Worm (Caenorhabditis elegans) whole organism, L4 larva: ENCODE data around the gene E02H4.4.

Experiments used
- F10B5.3 ChIP-seq: sonication (generic microtip); optimal IDR thresholded peaks from 2 replicates; lab custom pipeline; 2016; ENCODE audit warnings: mild to moderate bottlenecking, missing genetic modification characterization, missing compliant biosample characterization
- F37D6.2 ChIP-seq: sonication (generic microtip); optimal IDR thresholded peaks from 2 replicates; lab custom pipeline; 2016; ENCODE audit warnings: mild to moderate bottlenecking, missing genetic modification characterization, missing compliant biosample characterization
- Y105C5A.15 ChIP-seq: fragments of 200-800 bp; sonication (Bioruptor generic); IDR thresholded peaks from 2 replicates; pipeline ENCODE4 v1.3.6; 2022; ENCODE audit warnings: missing genetic modification characterization, missing compliant biosample characterization
- Y48G9A.11 ChIP-seq: fragments of 200-800 bp; sonication (Bioruptor generic); IDR thresholded peaks from 2 replicates; pipeline ENCODE4 v1.3.6; 2022; ENCODE audit warnings: missing genetic modification reagents, missing genetic modification characterization, missing compliant biosample characterization
- Y5F2A.4 ChIP-seq: fragments of 200-800 bp; sonication (Bioruptor generic); optimal IDR thresholded peaks from 2 replicates; lab custom pipeline; 2018; ENCODE audit warnings: mild to moderate bottlenecking, missing genetic modification characterization, missing compliant biosample characterization
- ZK337.2 ChIP-seq: fragments of 200-800 bp; sonication (Bioruptor generic); IDR thresholded peaks from 2 replicates; pipeline ENCODE4 v1.3.6; 2022; ENCODE audit warnings: missing genetic modification reagents, missing genetic modification characterization, missing compliant biosample characterization
- aha-1 ChIP-seq: fragments of 150-350 bp; peaks from one replicate; lab custom pipeline; 2014; ENCODE audit warnings: missing biosample characterization, missing genetic modification characterization
- ceh-28 ChIP-seq: fragments of 150-350 bp; optimal IDR thresholded peaks from 2 replicates; lab custom pipeline; 2014; ENCODE audit warnings: missing biosample characterization, missing genetic modification reagents, missing genetic modification characterization
- ceh-82 ChIP-seq: sonication (generic microtip); optimal IDR thresholded peaks from 2 replicates; lab custom pipeline; 2017; ENCODE audit warnings: missing biosample characterization, missing genetic modification characterization
- daf-16 ChIP-seq, 3 experiments: sonication (generic microtip); optimal IDR thresholded peaks; 2 replicates each; lab custom pipeline; 2016 to 2017; ENCODE audit warnings: missing genetic modification characterization in 3 of 3, missing genetic modification reagents in 3 of 3, mild to moderate bottlenecking in 2 of 3, missing compliant biosample characterization in 2 of 3, missing biosample characterization in 1 of 3, moderate library complexity in 1 of 3
- duxl-1 ChIP-seq: sonication (generic microtip); optimal IDR thresholded peaks from 2 replicates; lab custom pipeline; 2016; ENCODE audit warnings: mild to moderate bottlenecking, missing genetic modification characterization, moderate library complexity, missing compliant biosample characterization; ENCODE audit not compliant: poor library complexity
- egl-43 ChIP-seq: fragments of 200-800 bp; sonication (Bioruptor generic); IDR thresholded peaks from 2 replicates; pipeline ENCODE4 v1.3.6; 2022; ENCODE audit warnings: missing genetic modification reagents, missing genetic modification characterization, missing compliant biosample characterization
- fkh-10 ChIP-seq: fragments of 150-350 bp; optimal IDR thresholded peaks from 2 replicates; lab custom pipeline; 2014; ENCODE audit warnings: missing biosample characterization, missing genetic modification reagents, missing genetic modification characterization
- hlh-11 ChIP-seq: fragments of 200-800 bp; sonication (Bioruptor generic); optimal IDR thresholded peaks from 2 replicates; lab custom pipeline; 2018; ENCODE audit warnings: mild to moderate bottlenecking, missing genetic modification characterization, missing compliant biosample characterization
- hlh-30 ChIP-seq: sonication (generic microtip); optimal IDR thresholded peaks from 2 replicates; lab custom pipeline; 2017; ENCODE audit warnings: antibody characterized with exemption, mild to moderate bottlenecking, missing genetic modification characterization, missing compliant biosample characterization; ENCODE audit not compliant: insufficient read depth
- hmg-1.1 ChIP-seq: fragments of 200-800 bp; sonication (Bioruptor generic); IDR thresholded peaks from 2 replicates; pipeline ENCODE4 v1.3.6; 2022; ENCODE audit warnings: missing genetic modification reagents, missing genetic modification characterization, missing compliant biosample characterization
- lim-7 ChIP-seq: fragments of 200-800 bp; sonication (Bioruptor generic); IDR thresholded peaks from 2 replicates; pipeline ENCODE4 v1.3.6; 2022; ENCODE audit warnings: missing genetic modification characterization, missing compliant biosample characterization
- lin-1 ChIP-seq: fragments of 200-800 bp; sonication (Bioruptor generic); IDR thresholded peaks from 2 replicates; pipeline ENCODE4 v1.3.6; 2022; ENCODE audit warnings: missing genetic modification reagents, missing genetic modification characterization, missing compliant biosample characterization
- lir-3 ChIP-seq: sonication (generic microtip); optimal IDR thresholded peaks from 2 replicates; lab custom pipeline; 2016; ENCODE audit warnings: mild to moderate bottlenecking, missing genetic modification characterization, missing compliant biosample characterization
- madf-5 ChIP-seq, 2 experiments: fragments of 200-800 bp; sonication (Bioruptor generic); IDR thresholded peaks; 2 replicates each; pipeline ENCODE4 v1.3.6; 2022; ENCODE audit warnings: missing compliant biosample characterization in 2 of 2, missing genetic modification characterization in 2 of 2
- mep-1 ChIP-seq: fragments of 150-350 bp; sonication (generic microtip); optimal IDR thresholded peaks from 3 replicates; lab custom pipeline; 2014; ENCODE audit warnings: missing biosample characterization, missing genetic modification characterization
- nhr-11 ChIP-seq: fragments of 150-350 bp; optimal IDR thresholded peaks from 2 replicates; lab custom pipeline; 2014; ENCODE audit warnings: missing biosample characterization, missing genetic modification characterization
- nhr-6 ChIP-seq: fragments of 150-350 bp; optimal IDR thresholded peaks from 2 replicates; lab custom pipeline; 2014; ENCODE audit warnings: missing biosample characterization, missing genetic modification characterization
- nhr-77 ChIP-seq: fragments of 150-350 bp; optimal IDR thresholded peaks from 2 replicates; lab custom pipeline; 2014; ENCODE audit warnings: missing biosample characterization, missing genetic modification characterization
- saeg-2 ChIP-seq: fragments of 200-800 bp; sonication (Bioruptor generic); IDR thresholded peaks from 2 replicates; pipeline ENCODE4 v1.3.6; 2022; ENCODE audit warnings: missing genetic modification reagents, missing genetic modification characterization, missing compliant biosample characterization
- set-16 ChIP-seq: fragments of 200-800 bp; sonication (Bioruptor generic); IDR thresholded peaks from 2 replicates; pipeline ENCODE4 v1.3.6; 2022; ENCODE audit warnings: missing genetic modification reagents, missing genetic modification characterization, missing compliant biosample characterization
- spr-3 ChIP-seq: fragments of 200-800 bp; sonication (Bioruptor generic); optimal IDR thresholded peaks from 2 replicates; lab custom pipeline; 2018; ENCODE audit warnings: mild to moderate bottlenecking, missing genetic modification characterization, missing compliant biosample characterization
- unc-39 ChIP-seq: sonication (generic microtip); optimal IDR thresholded peaks from 2 replicates; lab custom pipeline; 2017; ENCODE audit warnings: missing biosample characterization, missing genetic modification characterization
- vab-7 ChIP-seq: fragments of 200-800 bp; sonication (Bioruptor generic); IDR thresholded peaks from 2 replicates; pipeline ENCODE4 v1.3.6; 2022; ENCODE audit warnings: missing genetic modification reagents, missing genetic modification characterization, missing compliant biosample characterization
- zfp-3 ChIP-seq: fragments of 200-800 bp; sonication (Bioruptor generic); conservative IDR thresholded peaks from 2 replicates; pipeline ENCODE4 v1.3.6; 2022; ENCODE audit warnings: missing genetic modification reagents, missing genetic modification characterization, missing compliant biosample characterization

E02H4.4 gene

ce11 chrX:14267781-14268180 lies 10.0 kb downstream of the E02H4.4 start, which contains the start of gene del-1:
TSS of gene del-1 (plus strand) at chrX:14268081.
- TF ChIP-seq F10B5.3 (tag; lab: Kevin White, UChicago) (no peak), ceh-82 (tag; lab: Kevin White, UChicago) (no peak), duxl-1 (no peak), set-16 (GFP tag; lab: Robert Waterston, UW) (no peak)
- TF ChIP-seq, all 104 proteins: peak for 0

- no peak for TF ChIP-seq nhr-6 (tag; lab: Kevin White, UChicago)
- no peak for TF ChIP-seq zfp-3 (GFP tag; lab: Robert Waterston, UW)
- TF ChIP-seq Y5F2A.4: no peak
- no peak for TF ChIP-seq egl-43
- TF ChIP-seq F37D6.2 (tag; lab: Kevin White, UChicago): no peak
- TF ChIP-seq Y105C5A.15 (GFP tag; lab: Robert Waterston, UW): no peak
- TF ChIP-seq Y48G9A.11 (GFP tag; lab: Robert Waterston, UW): no peak
- no peak for TF ChIP-seq ceh-28 (tag; lab: Kevin White, UChicago)
- TF ChIP-seq set-16 (GFP tag; lab: Robert Waterston, UW): no peak
- TF ChIP-seq aha-1 (tag; lab: Kevin White, UChicago): no peak
- no peak for TF ChIP-seq ZK337.2 (GFP tag; lab: Robert Waterston, UW)
- TF ChIP-seq spr-3 (GFP tag; lab: Kevin White, UChicago): no peak
- TF ChIP-seq vab-7 (GFP tag; lab: Robert Waterston, UW): no peak
- no peak for TF ChIP-seq lir-3 (tag; lab: Kevin White, UChicago)
- no peak for TF ChIP-seq mep-1 (tag; lab: Kevin White, UChicago)
- no peak for TF ChIP-seq fkh-10 (GFP tag; lab: Kevin White, UChicago)
- TF ChIP-seq lin-1 (GFP tag; lab: Robert Waterston, UW): no peak
- TF ChIP-seq hlh-30 (tag; lab: Kevin White, UChicago): no peak
- TF ChIP-seq madf-5 (GFP tag; IDR thresholded peaks at IDR 0.05; lab: Robert Waterston, UW): no peak
- TF ChIP-seq, all 104 proteins: peak for 0
Measured at ce11 chrX:14281526-14281925, 23.8 kb downstream of the E02H4.4 start, which contains the start of gene E02H4.2. TSS of gene E02H4.2 (minus strand) at chrX:14281626.

ce11 chrX:14287888-14288287 lies 30.1 kb downstream of the E02H4.4 start:
- TF ChIP-seq nhr-11 (tag; lab: Kevin White, UChicago) (peak; percentile 91), unc-39 (no peak), saeg-2 (GFP tag; lab: Robert Waterston, UW) (no peak), ZK337.2 (GFP tag; lab: Robert Waterston, UW) (0 out of 2 replicates have a peak, but pooled peaks have one; percentile 2), hlh-30 (tag; lab: Kevin White, UChicago) (peak; percentile 33), hlh-11 (tag; lab: Kevin White, UChicago) (peak; percentile 53), aha-1 (tag; lab: Kevin White, UChicago) (peak; percentile 85), daf-16 (GFP tag; optimal IDR thresholded peaks at IDR 0.05; lab: Kevin White, UChicago) (peak in 1 of 2 experiments; percentile 84), daf-16 (tag; optimal IDR thresholded peaks at IDR 0.05; lab: Kevin White, UChicago) (no peak), hmg-1.1 (GFP tag; lab: Robert Waterston, UW) (peak; percentile 25; the same call in 1 of the 2 replicates)

ce11 chrX:14289993-14290392 lies 32.2 kb downstream of the E02H4.4 start:
- TF ChIP-seq aha-1 (tag; lab: Kevin White, UChicago) (peak; percentile 73), set-16 (GFP tag; lab: Robert Waterston, UW) (peak; percentile 82), lim-7 (no peak)

ce11 chrX:14292632-14293031 lies 34.9 kb downstream of the E02H4.4 start:
- TF ChIP-seq nhr-11 (tag; lab: Kevin White, UChicago) (peak; percentile 19), set-16 (GFP tag; lab: Robert Waterston, UW) (peak; percentile 22; the same call in 1 of the 2 replicates), unc-39 (no peak), daf-16 (GFP tag; optimal IDR thresholded peaks at IDR 0.05; lab: Kevin White, UChicago) (peak in 1 of 2 experiments; percentile 72), daf-16 (tag; optimal IDR thresholded peaks at IDR 0.05; lab: Kevin White, UChicago) (no peak), nhr-77 (tag; lab: Kevin White, UChicago) (no peak), aha-1 (tag; lab: Kevin White, UChicago) (peak; percentile 47), hlh-11 (tag; lab: Kevin White, UChicago) (peak; percentile 29), F10B5.3 (tag; lab: Kevin White, UChicago) (no peak)
- TF ChIP-seq, all 104 proteins: peak for 5
